Worm (Caenorhabditis elegans) whole organism, midembryonic: Measurements from ENCODE around the gene rbg-1.

Source experiments
- cog-1 ChIP-seq: sonication (generic microtip); optimal IDR thresholded peaks from 2 replicates; lab custom pipeline; 2016; ENCODE audit warnings: missing genetic modification characterization, missing compliant biosample characterization
- flt-1 ChIP-seq: fragments of 200-800 bp; sonication (Bioruptor generic); IDR thresholded peaks from 2 replicates; pipeline ENCODE4 v1.3.6; 2022; ENCODE audit warnings: missing genetic modification characterization, missing compliant biosample characterization
- klf-2 ChIP-seq: fragments of 200-800 bp; sonication (Bioruptor generic); conservative IDR thresholded peaks from 2 replicates; pipeline ENCODE4 v1.3.6; 2022; ENCODE audit warnings: missing genetic modification reagents, missing genetic modification characterization, missing compliant biosample characterization
- med-1 ChIP-seq: sonication (generic microtip); optimal IDR thresholded peaks from 2 replicates; lab custom pipeline; 2017; ENCODE audit warnings: missing genetic modification characterization, mild to moderate bottlenecking, missing compliant biosample characterization, antibody characterized with exemption, missing genetic modification reagents; ENCODE audit not compliant: insufficient read depth
- ref-1 ChIP-seq: fragments of 200-800 bp; sonication (Bioruptor generic); conservative IDR thresholded peaks from 2 replicates; pipeline ENCODE4 v1.3.6; 2022; ENCODE audit warnings: missing genetic modification reagents, missing genetic modification characterization, missing compliant biosample characterization
- tab-1 ChIP-seq: fragments of 200-800 bp; sonication (Bioruptor generic); IDR thresholded peaks from 2 replicates; pipeline ENCODE4 v1.3.6; 2022; ENCODE audit warnings: missing genetic modification characterization, missing compliant biosample characterization
- ztf-29 ChIP-seq: fragments of 200-800 bp; sonication (Bioruptor generic); IDR thresholded peaks from 2 replicates; pipeline ENCODE4 v1.3.6; 2022; ENCODE audit warnings: missing genetic modification reagents, missing genetic modification characterization, missing compliant biosample characterization

ce11 chrX:14982525-14982924, 808 bp upstream of the rbg-1 start, which contains the start of gene plp-2:
- TF ChIP-seq klf-2 (no peak), flt-1 (GFP tag; lab: Robert Waterston, UW) (no peak), tab-1 (GFP tag; lab: Robert Waterston, UW) (no peak), ztf-29 (GFP tag; lab: Robert Waterston, UW) (no peak), cog-1 (tag; lab: Kevin White, UChicago) (no peak), ref-1 (no peak), med-1 (no peak)
